Worm (Caenorhabditis elegans): ENCODE measurements around the gene arrd-11.

DNA sequence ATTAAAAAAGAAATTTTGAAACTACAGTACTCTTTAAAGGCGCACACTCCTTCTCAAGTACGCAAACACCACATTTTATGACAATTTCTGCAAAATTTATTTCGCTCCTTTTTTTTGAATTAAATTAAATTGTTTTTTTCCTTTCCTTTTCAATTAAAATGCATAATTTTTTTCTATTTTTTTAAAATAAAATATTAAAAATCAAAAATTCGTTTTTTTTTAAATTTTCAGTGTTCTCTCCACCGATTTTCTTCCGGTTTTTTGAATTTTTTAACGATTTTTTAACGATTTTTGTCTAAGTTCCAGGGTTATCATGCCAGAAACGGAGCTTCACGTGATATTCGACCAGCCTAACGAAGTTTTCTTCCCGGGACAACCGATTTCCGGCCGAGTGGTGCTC lies 5.1 kb upstream of the arrd-11 start, which contains the start of gene arrd-13:
- no peak for TF ChIP-seq snpc-4 (tag; optimal IDR thresholded peaks at IDR 0.05)
- TF ChIP-seq unc-62 (GFP tag; optimal IDR thresholded peaks at IDR 0.05), result no peak
- TF ChIP-seq lin-39 (tag; optimal IDR thresholded peaks at IDR 0.05), result no peak
- no peak for TF ChIP-seq zag-1 (tag; optimal IDR thresholded peaks at IDR 0.05)
- TF ChIP-seq lin-11 (tag; optimal IDR thresholded peaks at IDR 0.05), result no peak

Data from whole organism, L2 larva.